Fruit fly (Drosophila melanogaster) whole organism, embryonic: Measurements from ENCODE around the gene Sfp26Ad.

Source experiments
- Awh ChIP-seq: fragments of 200-800 bp; sonication (Bioruptor generic); IDR thresholded peaks from 2 replicates; pipeline ENCODE4, ENCODE4 v1.3.6; 2022; ENCODE audit warnings: missing biosample characterization, missing genetic modification characterization
- CG11085 ChIP-seq: fragments of 200-800 bp; sonication (Bioruptor generic); IDR thresholded peaks from 2 replicates; pipeline ENCODE4 v1.3.6; 2022; ENCODE audit warnings: missing biosample characterization, missing genetic modification characterization
- CG12299 ChIP-seq: fragments of 200-800 bp; sonication (Bioruptor generic); optimal IDR thresholded peaks from 2 replicates; lab custom pipeline; 2018; ENCODE audit warnings: missing biosample characterization, mild to moderate bottlenecking, missing genetic modification characterization
- CG13287 ChIP-seq: fragments of 200-800 bp; sonication (Bioruptor generic); IDR thresholded peaks from 2 replicates; pipeline ENCODE4 v1.3.6; 2022; ENCODE audit warnings: missing biosample characterization, missing genetic modification characterization; ENCODE audit not compliant: partially characterized antibody
- CG13775 ChIP-seq: fragments of 200-800 bp; sonication (Bioruptor generic); optimal IDR thresholded peaks from 3 replicates; lab custom pipeline; 2017; ENCODE audit warnings: missing biosample characterization, mild to moderate bottlenecking, missing genetic modification characterization
- CG15696 ChIP-seq: fragments of 200-800 bp; sonication (Bioruptor generic); optimal IDR thresholded peaks from 2 replicates; lab custom pipeline; 2019; ENCODE audit warnings: missing biosample characterization, mild to moderate bottlenecking, missing genetic modification characterization, moderate library complexity
- CG16863 ChIP-seq: fragments of 200-800 bp; sonication (Bioruptor generic); optimal IDR thresholded peaks from 3 replicates; lab custom pipeline; 2016; ENCODE audit warnings: missing biosample characterization, missing genetic modification characterization
- CG17802 ChIP-seq: fragments of 200-800 bp; sonication (Bioruptor generic); optimal IDR thresholded peaks from 2 replicates; lab custom pipeline; 2018; ENCODE audit warnings: missing biosample characterization, mild to moderate bottlenecking, missing genetic modification characterization, moderate library complexity
- CG17912 ChIP-seq: fragments of 200-800 bp; sonication (Bioruptor generic); optimal IDR thresholded peaks from 2 replicates; lab custom pipeline; 2018; ENCODE audit warnings: missing biosample characterization, mild to moderate bottlenecking, missing genetic modification characterization
- CG18262 ChIP-seq: fragments of 200-800 bp; optimal IDR thresholded peaks from 3 replicates; lab custom pipeline; 2019; ENCODE audit warnings: missing biosample characterization, mild to moderate bottlenecking, missing genetic modification characterization, moderate library complexity
- CG3065 ChIP-seq: fragments of 200-800 bp; sonication (Bioruptor generic); optimal IDR thresholded peaks from 2 replicates; lab custom pipeline; 2016; ENCODE audit warnings: missing biosample characterization, missing genetic modification characterization
- CG32532 ChIP-seq: fragments of 200-800 bp; sonication (Bioruptor generic); IDR thresholded peaks from 2 replicates; pipeline ENCODE4 v1.3.6; 2022; ENCODE audit warnings: missing biosample characterization, missing genetic modification characterization
- CG33557 ChIP-seq: fragments of 200-800 bp; sonication (Bioruptor generic); optimal IDR thresholded peaks from 2 replicates; lab custom pipeline; 2019; ENCODE audit warnings: missing biosample characterization, mild to moderate bottlenecking, missing genetic modification characterization, moderate library complexity
- CG34376 ChIP-seq: fragments of 200-800 bp; sonication (Bioruptor generic); optimal IDR thresholded peaks from 2 replicates; lab custom pipeline; 2018; ENCODE audit warnings: missing biosample characterization, mild to moderate bottlenecking, missing genetic modification characterization
- CG4282 ChIP-seq: fragments of 200-800 bp; sonication (Bioruptor generic); optimal IDR thresholded peaks from 2 replicates; lab custom pipeline; 2016; ENCODE audit warnings: missing biosample characterization, missing genetic modification characterization
- CG8388 ChIP-seq: fragments of 200-800 bp; sonication (Bioruptor generic); optimal IDR thresholded peaks from 2 replicates; lab custom pipeline; 2019; ENCODE audit warnings: missing biosample characterization, mild to moderate bottlenecking, missing genetic modification characterization, moderate library complexity
- CG9215 ChIP-seq: fragments of 200-800 bp; sonication (Bioruptor generic); IDR thresholded peaks from 2 replicates; pipeline ENCODE4 v1.3.6; 2022; ENCODE audit warnings: missing biosample characterization, missing genetic modification characterization
- Dad ChIP-seq: fragments of 200-800 bp; sonication (Bioruptor generic); optimal IDR thresholded peaks from 3 replicates; lab custom pipeline; 2016; ENCODE audit warnings: missing biosample characterization, missing genetic modification characterization
- Doc3 ChIP-seq: fragments of 200-800 bp; sonication (Bioruptor generic); IDR thresholded peaks from 3 replicates; pipeline ENCODE4 v1.3.6; 2022; ENCODE audit warnings: missing biosample characterization, missing genetic modification characterization; ENCODE audit not compliant: partially characterized antibody
- ERR ChIP-seq: fragments of 200-800 bp; sonication (Bioruptor generic); optimal IDR thresholded peaks from 2 replicates; lab custom pipeline; 2016; ENCODE audit warnings: missing biosample characterization, missing genetic modification characterization
- Elba2 ChIP-seq: fragments of 200-800 bp; sonication (Bioruptor generic); optimal IDR thresholded peaks from 3 replicates; lab custom pipeline; 2016; ENCODE audit warnings: missing biosample characterization, missing genetic modification characterization
- HHEX ChIP-seq: fragments of 200-800 bp; sonication (Bioruptor generic); optimal IDR thresholded peaks from 3 replicates; lab custom pipeline; 2017; ENCODE audit warnings: missing biosample characterization, mild to moderate bottlenecking, missing genetic modification characterization, missing genetic modification reagents
- HmgD ChIP-seq: fragments of 200-800 bp; sonication (Bioruptor generic); optimal IDR thresholded peaks from 3 replicates; lab custom pipeline; 2016; ENCODE audit warnings: missing biosample characterization, missing genetic modification characterization
- Hr39 ChIP-seq: fragments of >200 bp; optimal IDR thresholded peaks from 2 replicates; lab custom pipeline; 2017
- Lpt ChIP-seq: fragments of >200 bp; optimal IDR thresholded peaks from 2 replicates; lab custom pipeline; 2018; ENCODE audit warnings: missing biosample characterization, missing genetic modification characterization
- Oaz ChIP-seq: fragments of 200-800 bp; sonication (Bioruptor generic); IDR thresholded peaks from 2 replicates; pipeline ENCODE4 v1.3.6; 2022; ENCODE audit warnings: missing biosample characterization, missing genetic modification characterization
- Ptx1 ChIP-seq: fragments of 200-800 bp; sonication (Bioruptor generic); IDR thresholded peaks from 2 replicates; pipeline ENCODE4 v1.3.6; 2022; ENCODE audit warnings: missing biosample characterization, missing genetic modification characterization
- Six4 ChIP-seq: fragments of 200-800 bp; sonication (Bioruptor generic); optimal IDR thresholded peaks from 2 replicates; lab custom pipeline; 2016; ENCODE audit warnings: missing biosample characterization, missing genetic modification characterization
- Sry-β ChIP-seq: fragments of 200-800 bp; sonication (Bioruptor generic); optimal IDR thresholded peaks from 2 replicates; lab custom pipeline; 2018; ENCODE audit warnings: missing biosample characterization, mild to moderate bottlenecking, missing genetic modification characterization, moderate library complexity
- TFAM ChIP-seq: fragments of 200-800 bp; sonication (Bioruptor generic); optimal IDR thresholded peaks from 2 replicates; lab custom pipeline; 2017; ENCODE audit warnings: missing biosample characterization, missing genetic modification characterization, inconsistent platforms
- al ChIP-seq: fragments of 200-800 bp; sonication (Bioruptor generic); IDR thresholded peaks from 2 replicates; pipeline ENCODE4 v1.3.6; 2022; ENCODE audit warnings: missing biosample characterization, missing genetic modification characterization
- ap ChIP-seq: fragments of 200-800 bp; sonication (Bioruptor generic); IDR thresholded peaks from 2 replicates; pipeline ENCODE4 v1.3.6; 2022; ENCODE audit warnings: missing biosample characterization, missing genetic modification characterization
- ase ChIP-seq: fragments of 200-800 bp; sonication (Bioruptor generic); IDR thresholded peaks from 3 replicates; pipeline ENCODE4 v1.3.6; 2022; ENCODE audit warnings: missing biosample characterization, missing genetic modification characterization
- chm ChIP-seq: fragments of 200-800 bp; sonication (Bioruptor generic); IDR thresholded peaks from 2 replicates; pipeline ENCODE4 v1.3.6; 2022; ENCODE audit warnings: missing biosample characterization, missing genetic modification characterization
- dan ChIP-seq: fragments of 200-800 bp; sonication (Bioruptor generic); IDR thresholded peaks from 2 replicates; pipeline ENCODE4 v1.3.6; 2022; ENCODE audit warnings: missing biosample characterization, missing genetic modification characterization
- danr ChIP-seq: fragments of 200-800 bp; sonication (Bioruptor generic); IDR thresholded peaks from 2 replicates; pipeline ENCODE4 v1.3.6; 2022; ENCODE audit warnings: missing biosample characterization, missing genetic modification characterization
- dpn ChIP-seq, 2 experiments: fragments of 200-800 bp; sonication (Bioruptor generic); optimal IDR thresholded peaks; 3 replicates each; lab custom pipeline; 2016; ENCODE audit warnings: missing biosample characterization in 2 of 2, missing genetic modification characterization in 2 of 2
- emc ChIP-seq: fragments of 200-800 bp; sonication (Bioruptor generic); optimal IDR thresholded peaks from 2 replicates; lab custom pipeline; 2016; ENCODE audit warnings: missing biosample characterization, missing genetic modification characterization
- gce ChIP-seq: fragments of 200-800 bp; sonication (Bioruptor generic); IDR thresholded peaks from 3 replicates; pipeline ENCODE4 v1.3.6; 2022; ENCODE audit warnings: missing biosample characterization, missing genetic modification characterization
- gfzf ChIP-seq: fragments of 200-800 bp; sonication (Bioruptor generic); optimal IDR thresholded peaks from 2 replicates; lab custom pipeline; 2016; ENCODE audit warnings: missing biosample characterization, mild to moderate bottlenecking, missing genetic modification characterization, moderate library complexity
- hbn ChIP-seq: fragments of 200-800 bp; sonication (Bioruptor generic); IDR thresholded peaks from 2 replicates; pipeline ENCODE4 v1.3.6; 2022; ENCODE audit warnings: missing biosample characterization, missing genetic modification characterization; ENCODE audit not compliant: partially characterized antibody
- kay ChIP-seq: fragments of 200-800 bp; sonication (Bioruptor generic); optimal IDR thresholded peaks from 2 replicates; lab custom pipeline; 2016; ENCODE audit warnings: missing biosample characterization, missing genetic modification characterization
- nerfin-2 ChIP-seq: fragments of 200-800 bp; sonication (Bioruptor generic); IDR thresholded peaks from 2 replicates; pipeline ENCODE4 v1.3.6; 2022; ENCODE audit warnings: missing biosample characterization, missing genetic modification characterization; ENCODE audit not compliant: partially characterized antibody
- onecut ChIP-seq: fragments of 200-800 bp; sonication (Bioruptor generic); IDR thresholded peaks from 2 replicates; pipeline ENCODE4 v1.3.6; 2022; ENCODE audit warnings: missing biosample characterization, missing genetic modification characterization
- ranshi ChIP-seq: fragments of 200-800 bp; sonication (Bioruptor generic); IDR thresholded peaks from 2 replicates; pipeline ENCODE4 v1.3.6; 2022; ENCODE audit warnings: missing biosample characterization, missing genetic modification characterization
- repo ChIP-seq: fragments of 200-800 bp; sonication (Bioruptor generic); optimal IDR thresholded peaks from 2 replicates; lab custom pipeline; 2016; ENCODE audit warnings: missing biosample characterization, missing genetic modification characterization
- run ChIP-seq: fragments of 200-800 bp; sonication (Bioruptor generic); optimal IDR thresholded peaks from 3 replicates; lab custom pipeline; 2018; ENCODE audit warnings: missing biosample characterization, mild to moderate bottlenecking, missing genetic modification characterization
- sc ChIP-seq, 3 experiments: fragments of >200 bp in 2 of 3; fragments of 200-800 bp in 1 of 3; sonication (Bioruptor generic) in 1 of 3; optimal IDR thresholded peaks; 2 replicates in 2 of 3; 3 replicates in 1 of 3; lab custom pipeline; 2017; ENCODE audit warnings: mild to moderate bottlenecking in 1 of 3, missing biosample characterization in 1 of 3, missing genetic modification characterization in 1 of 3, missing genetic modification reagents in 1 of 3
- sd ChIP-seq: fragments of 200-800 bp; sonication (Bioruptor generic); optimal IDR thresholded peaks from 3 replicates; lab custom pipeline; 2018; ENCODE audit warnings: missing biosample characterization, mild to moderate bottlenecking, missing genetic modification characterization, moderate library complexity
- stwl ChIP-seq: fragments of 200-800 bp; sonication (Bioruptor generic); optimal IDR thresholded peaks from 3 replicates; lab custom pipeline; 2018; ENCODE audit warnings: missing biosample characterization, mild to moderate bottlenecking, missing genetic modification characterization, moderate library complexity
- vfl ChIP-seq: fragments of 200-800 bp; sonication (Bioruptor generic); optimal IDR thresholded peaks from 2 replicates; lab custom pipeline; 2016; ENCODE audit warnings: missing biosample characterization, missing genetic modification characterization

The Sfp26Ad gene

dm6 chr2L:5972005-5972404, 28.9 kb upstream of the Sfp26Ad start (continued):
- TF ChIP-seq Sry-β (no peak), dan (GFP tag; lab: Robert Waterston, UW) (no peak), Doc3 (GFP tag; lab: Robert Waterston, UW) (no peak), CG17912 (GFP tag; lab: Kevin White, UChicago) (no peak), CG9215 (peak; percentile 28; the same call in 1 of the 2 replicates), ERR (GFP tag; lab: Kevin White, UChicago) (no peak), nerfin-2 (no peak), CG3065 (GFP tag; lab: Kevin White, UChicago) (no peak), ranshi (GFP tag; lab: Robert Waterston, UW) (peak; percentile 45; the same call in 1 of the 2 replicates), gce (GFP tag; lab: Robert Waterston, UW) (0 out of 3 replicates have a peak, but pooled peaks have one; percentile 12), Six4 (no peak), HHEX (GFP tag; lab: Kevin White, UChicago) (no peak), CG13775 (GFP tag; lab: Kevin White, UChicago) (peak; percentile 21), emc (no peak), Hr39 (no peak), CG8388 (GFP tag; lab: Kevin White, UChicago) (peak; percentile 15), Dad (GFP tag; lab: Kevin White, UChicago) (peak; percentile 25), Elba2 (GFP tag; lab: Kevin White, UChicago) (no peak), CG15696 (tag; lab: Kevin White, UChicago) (no peak), TFAM (no peak), CG12299 (tag; lab: Kevin White, UChicago) (no peak), CG4282 (GFP tag; lab: Kevin White, UChicago) (no peak), CG16863 (GFP tag; lab: Kevin White, UChicago) (peak; percentile 16), Oaz (GFP tag; lab: Robert Waterston, UW) (no peak), CG32532 (peak; percentile 51; the same call in 1 of the 2 replicates), CG18262 (tag; lab: Kevin White, UChicago) (peak; percentile 5), stwl (tag; lab: Kevin White, UChicago) (no peak), CG34376 (GFP tag; lab: Kevin White, UChicago) (no peak), gfzf (GFP tag; lab: Kevin White, UChicago) (no peak), al (GFP tag; lab: Robert Waterston, UW) (peak; percentile 56; the same call in 1 of the 2 replicates), dpn (GFP tag; optimal IDR thresholded peaks at IDR 0.05; lab: Kevin White, UChicago) (peak; percentile 3 to 9), danr (GFP tag; lab: Robert Waterston, UW) (peak; percentile 22; the same call in 1 of the 2 replicates), HmgD (GFP tag; lab: Kevin White, UChicago) (no peak), kay (GFP tag; lab: Kevin White, UChicago) (no peak), onecut (GFP tag; lab: Robert Waterston, UW) (no peak; the same call in 1 of the 2 replicates), CG11085 (peak; percentile 28; the same call in 1 of the 2 replicates), chm (GFP tag; lab: Robert Waterston, UW) (peak; percentile 73), hbn (GFP tag; lab: Robert Waterston, UW) (no peak), vfl (GFP tag; lab: Kevin White, UChicago) (no peak), Ptx1 (GFP tag; lab: Robert Waterston, UW) (peak; percentile 78), repo (GFP tag; lab: Kevin White, UChicago) (no peak), CG17802 (tag; lab: Kevin White, UChicago) (no peak), sd (tag; lab: Kevin White, UChicago) (no peak), Awh (GFP tag; lab: Robert Waterston, UW) (no peak), CG13287 (GFP tag; lab: Robert Waterston, UW) (no peak), sc (optimal IDR thresholded peaks at IDR 0.05; lab: Kevin White, UChicago) (no peak), sc (GFP tag; optimal IDR thresholded peaks at IDR 0.05; lab: Kevin White, UChicago) (no peak), ap (GFP tag; lab: Robert Waterston, UW) (no peak), run (tag; lab: Kevin White, UChicago) (no peak), Lpt (no peak), ase (no peak), CG33557 (no peak)
